Worm (Caenorhabditis elegans) whole organism, young adult: ENCODE data around the gene F41C3.1.

Source experiments
- F23B12.7 ChIP-seq: sonication (generic microtip); optimal IDR thresholded peaks from 2 replicates; lab custom pipeline; 2017; ENCODE audit warnings: missing genetic modification characterization, mild to moderate bottlenecking, missing compliant biosample characterization, antibody characterized with exemption, moderate library complexity; ENCODE audit not compliant: insufficient read depth
- mcd-1 ChIP-seq: fragments of 200-800 bp; sonication (Bioruptor generic); IDR thresholded peaks from 2 replicates; pipeline ENCODE4 v1.3.6; 2022; ENCODE audit warnings: missing genetic modification reagents, missing genetic modification characterization, missing compliant biosample characterization
- rec-8 ChIP-seq, 2 experiments: sonication (generic microtip); optimal IDR thresholded peaks; 2 replicates each; lab custom pipeline; 2016; ENCODE audit warnings: mild to moderate bottlenecking in 2 of 2, missing genetic modification characterization in 2 of 2, missing genetic modification reagents in 2 of 2, missing genotype in 2 of 2, missing biosample characterization in 1 of 2, missing compliant biosample characterization in 1 of 2, moderate library complexity in 1 of 2

DNA sequence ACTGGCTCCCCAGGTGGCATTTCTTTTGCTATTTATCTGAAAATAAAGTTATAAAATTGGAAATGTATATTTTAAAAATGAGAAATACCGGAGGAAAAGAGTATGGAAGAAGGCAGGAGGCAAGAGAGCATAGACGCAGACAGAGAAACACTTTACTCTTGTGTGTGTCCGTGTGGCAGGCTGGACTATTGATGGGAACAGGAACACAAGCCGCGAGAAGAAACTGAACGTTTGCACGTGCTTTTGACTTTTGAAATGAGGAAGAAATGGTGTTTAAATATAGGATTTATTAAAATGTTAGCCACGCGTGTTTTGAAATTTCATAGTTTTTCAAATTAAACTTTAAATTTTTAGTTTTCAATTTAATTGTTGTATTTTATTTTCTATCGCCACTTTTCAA is 26.0 kb upstream of the F41C3.1 start, which contains the start of gene F10G7.10:
- no peak for TF ChIP-seq F23B12.7 (tag; lab: Kevin White, UChicago)
- no peak for TF ChIP-seq rec-8 (tag; optimal IDR thresholded peaks at IDR 0.05; lab: Kevin White, UChicago)
- no peak for TF ChIP-seq mcd-1 (GFP tag; lab: Robert Waterston, UW)
